Worm (Caenorhabditis elegans): ENCODE data around the gene Y17G9A.2.

ce11 chrIV:4883984-4884383, 27.9 kb upstream of the Y17G9A.2 start, which contains the start of gene str-166:
- TF ChIP-seq him-1 (tag; optimal IDR thresholded peaks at IDR 0.05) (no peak), dao-5 (tag; optimal IDR thresholded peaks at IDR 0.05) (no peak), W03F9.2 (tag; optimal IDR thresholded peaks at IDR 0.05) (no peak)
